Worm (Caenorhabditis elegans) whole organism, midembryonic: ENCODE results near the gene tag-278.

Experiments used
- T22C8.4 ChIP-seq: fragments of 200-800 bp; sonication (Bioruptor generic); IDR thresholded peaks from 2 replicates; pipeline ENCODE4 v1.3.6; 2022; ENCODE audit warnings: missing genetic modification characterization, missing compliant biosample characterization
- flt-1 ChIP-seq: fragments of 200-800 bp; sonication (Bioruptor generic); IDR thresholded peaks from 2 replicates; pipeline ENCODE4 v1.3.6; 2022; ENCODE audit warnings: missing genetic modification characterization, missing compliant biosample characterization
- klf-2 ChIP-seq: fragments of 200-800 bp; sonication (Bioruptor generic); conservative IDR thresholded peaks from 2 replicates; pipeline ENCODE4 v1.3.6; 2022; ENCODE audit warnings: missing genetic modification reagents, missing genetic modification characterization, missing compliant biosample characterization
- ref-1 ChIP-seq: fragments of 200-800 bp; sonication (Bioruptor generic); conservative IDR thresholded peaks from 2 replicates; pipeline ENCODE4 v1.3.6; 2022; ENCODE audit warnings: missing genetic modification reagents, missing genetic modification characterization, missing compliant biosample characterization
- tab-1 ChIP-seq: fragments of 200-800 bp; sonication (Bioruptor generic); IDR thresholded peaks from 2 replicates; pipeline ENCODE4 v1.3.6; 2022; ENCODE audit warnings: missing genetic modification characterization, missing compliant biosample characterization
- ztf-29 ChIP-seq: fragments of 200-800 bp; sonication (Bioruptor generic); IDR thresholded peaks from 2 replicates; pipeline ENCODE4 v1.3.6; 2022; ENCODE audit warnings: missing genetic modification reagents, missing genetic modification characterization, missing compliant biosample characterization

DNA sequence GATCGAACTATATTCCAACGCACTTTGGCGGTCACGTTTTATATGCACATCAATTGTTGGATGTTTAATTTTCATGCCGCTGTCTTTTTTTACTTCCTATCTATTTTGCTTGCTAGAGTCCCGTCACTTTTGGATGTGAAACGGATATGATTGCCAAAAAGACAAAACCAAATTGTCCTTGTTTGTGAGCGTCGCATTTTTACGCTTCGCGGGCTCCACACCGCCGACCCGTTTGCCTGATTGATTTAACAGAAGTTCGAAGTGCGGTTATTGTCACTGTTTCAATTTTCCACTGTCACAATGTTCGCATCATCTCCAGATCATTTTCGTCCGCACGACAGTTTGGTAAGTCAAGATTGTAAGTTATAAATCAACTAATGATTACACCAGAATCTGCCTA lies 25.8 kb upstream of the tag-278 start, which contains the start of gene C01C4.2:
- TF ChIP-seq ref-1 (GFP tag; lab: Robert Waterston, UW) (no peak), ztf-29 (GFP tag; lab: Robert Waterston, UW) (no peak), T22C8.4 (GFP tag; lab: Robert Waterston, UW) (no peak), flt-1 (GFP tag; lab: Robert Waterston, UW) (no peak), klf-2 (no peak), tab-1 (GFP tag; lab: Robert Waterston, UW) (no peak)
